Worm (Caenorhabditis elegans): Measurements from ENCODE around the gene B0001.8.

DNA sequence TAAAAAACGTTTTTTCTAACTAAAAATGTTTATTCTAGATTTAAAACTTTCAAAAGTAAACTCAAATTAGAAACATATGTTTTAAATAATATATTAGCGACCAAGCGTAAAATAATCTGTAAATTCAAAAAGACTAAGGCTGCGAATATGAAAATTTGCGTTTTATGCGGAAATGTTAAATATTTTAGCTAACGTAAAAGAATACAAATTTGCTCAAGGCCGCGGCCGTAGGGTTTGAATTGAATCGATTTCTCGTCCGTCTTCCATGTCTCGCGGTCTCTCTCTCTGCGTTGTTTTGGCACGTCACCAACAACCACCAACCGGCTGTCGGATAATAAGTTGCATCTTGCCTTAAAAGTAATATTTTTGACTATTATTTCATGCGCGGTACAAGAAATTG is 47.0 kb downstream of the B0001.8 start, which contains the start of gene F11A10.5:
- TF ChIP-seq nhr-237 (tag; optimal IDR thresholded peaks at IDR 0.05) (no peak), M03D4.4 (tag; optimal IDR thresholded peaks at IDR 0.05) (no peak), unc-39 (tag; optimal IDR thresholded peaks at IDR 0.05) (no peak), nhr-12 (tag; optimal IDR thresholded peaks at IDR 0.05) (no peak)

Data from whole organism, mixed stage, embryonic.